Fruit fly (Drosophila melanogaster) whole organism, embryonic: ENCODE measurements around the gene CG18596.

Experiments
- Bgb ChIP-seq: fragments of 200-800 bp; sonication (Bioruptor generic); IDR thresholded peaks from 2 replicates; pipeline ENCODE4 v1.3.6; 2022; ENCODE audit warnings: missing biosample characterization, missing genetic modification characterization; ENCODE audit not compliant: partially characterized antibody
- CG10366 ChIP-seq: fragments of 200-800 bp; sonication (Bioruptor generic); IDR thresholded peaks from 2 replicates; pipeline ENCODE4 v1.3.6; 2022; ENCODE audit warnings: missing biosample characterization, missing genetic modification characterization
- CG11560 ChIP-seq: fragments of 200-800 bp; sonication (Bioruptor generic); IDR thresholded peaks from 3 replicates; pipeline ENCODE4 v1.3.6; 2022; ENCODE audit warnings: missing biosample characterization, missing genetic modification characterization
- CG13123 ChIP-seq: fragments of 200-800 bp; sonication (Bioruptor generic); optimal IDR thresholded peaks from 2 replicates; lab custom pipeline; 2016; ENCODE audit warnings: missing biosample characterization, missing genetic modification characterization
- CG16779 ChIP-seq: fragments of 200-800 bp; sonication (Bioruptor generic); IDR thresholded peaks from 2 replicates; pipeline ENCODE4 v1.3.6; 2022; ENCODE audit warnings: missing biosample characterization, missing genetic modification characterization
- CTCF ChIP-seq: fragments of 200-800 bp; sonication (Bioruptor generic); optimal IDR thresholded peaks from 2 replicates; lab custom pipeline; 2017; ENCODE audit warnings: missing biosample characterization, mild to moderate bottlenecking, missing genetic modification characterization, moderate library complexity
- ap ChIP-seq: fragments of 200-800 bp; sonication (Bioruptor generic); IDR thresholded peaks from 2 replicates; pipeline ENCODE4 v1.3.6; 2022; ENCODE audit warnings: missing biosample characterization, missing genetic modification characterization
- bbx ChIP-seq: fragments of 200-800 bp; sonication (Bioruptor generic); IDR thresholded peaks from 2 replicates; pipeline ENCODE4 v1.3.6; 2022; ENCODE audit warnings: missing biosample characterization, missing genetic modification characterization; ENCODE audit not compliant: partially characterized antibody
- pita ChIP-seq: fragments of 200-800 bp; sonication (Bioruptor generic); optimal IDR thresholded peaks from 2 replicates; lab custom pipeline; 2017; ENCODE audit warnings: missing biosample characterization, mild to moderate bottlenecking, missing genetic modification characterization

- TF ChIP-seq CG10366 (GFP tag; lab: Robert Waterston, UW) (no peak), Bgb (GFP tag; lab: Robert Waterston, UW) (no peak), CG16779 (GFP tag; lab: Robert Waterston, UW) (no peak), CG13123 (GFP tag; lab: Kevin White, UChicago) (no peak), ap (GFP tag; lab: Robert Waterston, UW) (no peak), bbx (no peak), pita (GFP tag; lab: Kevin White, UChicago) (no peak), CG11560 (tag; lab: Robert Waterston, UW) (no peak), CTCF (GFP tag; lab: Kevin White, UChicago) (no peak)
These were observed 49.0 kb downstream of the CG18596 start, which contains the start of gene pinta for dm6 chr3R:22424602-22425190.
